Worm (Caenorhabditis elegans) whole organism, L1 larva: ENCODE measurements around the gene tes-1.
A peak's percentile ranks its signal among the peaks of the same experiment; 100 is the strongest.

Source experiments
- aly-2 ChIP-seq: fragments of 150-350 bp; optimal IDR thresholded peaks from 2 replicates; lab custom pipeline; 2014; ENCODE audit warnings: missing biosample characterization, missing genetic modification characterization
- ama-1 ChIP-seq: fragments of 150-350 bp; optimal IDR thresholded peaks from 2 replicates; lab custom pipeline; 2014
- ceh-88 ChIP-seq: fragments of 200-800 bp; sonication (Bioruptor generic); IDR thresholded peaks from 2 replicates; pipeline ENCODE4 v1.3.6; 2022; ENCODE audit warnings: missing genetic modification characterization, missing compliant biosample characterization
- irx-1 ChIP-seq: sonication (generic microtip); optimal IDR thresholded peaks from 2 replicates; lab custom pipeline; 2016; ENCODE audit warnings: missing genetic modification characterization, missing compliant biosample characterization
- lin-35 ChIP-seq, 2 experiments: fragments of 150-350 bp; optimal IDR thresholded peaks; 2 replicates each; lab custom pipeline; 2014; ENCODE audit warnings: missing biosample characterization in 2 of 2, missing genetic modification characterization in 2 of 2, missing genetic modification reagents in 2 of 2
- nhr-11 ChIP-seq: fragments of 150-350 bp; optimal IDR thresholded peaks from 2 replicates; lab custom pipeline; 2014; ENCODE audit warnings: missing biosample characterization, missing genetic modification characterization
- unc-62 ChIP-seq: fragments of 150-350 bp; optimal IDR thresholded peaks from 2 replicates; lab custom pipeline; 2014; ENCODE audit warnings: missing biosample characterization, missing genetic modification reagents, missing genetic modification characterization
- ztf-4 ChIP-seq: fragments of 150-350 bp; optimal IDR thresholded peaks from 2 replicates; lab custom pipeline; 2014; ENCODE audit warnings: missing biosample characterization, missing genetic modification characterization

DNA sequence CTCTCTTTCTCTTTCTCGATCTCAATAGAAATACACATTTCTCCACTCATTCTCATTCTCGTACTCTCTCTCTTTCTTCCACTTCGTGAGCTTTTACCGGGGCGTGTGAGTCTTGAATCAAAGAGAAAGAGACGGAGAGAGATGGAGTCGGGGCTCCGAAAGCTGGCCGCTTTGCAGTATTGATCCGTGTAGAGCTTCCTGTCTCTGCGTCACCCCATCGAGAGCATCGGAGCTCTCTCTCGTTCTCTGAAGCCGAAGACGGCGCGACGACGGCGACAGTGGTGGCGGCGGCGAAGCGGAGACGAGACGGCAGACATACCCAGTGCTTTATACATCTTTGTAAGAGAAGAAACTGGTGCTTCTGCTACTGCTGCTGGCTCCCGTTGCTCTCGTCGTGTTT, 49.2 kb downstream of the tes-1 start:
- TF ChIP-seq irx-1 (tag; lab: Kevin White, UChicago) (peak; percentile 37), nhr-11 (tag; lab: Kevin White, UChicago) (no peak), ceh-88 (GFP tag; lab: Robert Waterston, UW) (no peak), aly-2 (no peak), ama-1 (lab: Kevin White, UChicago) (no peak), ztf-4 (peak; percentile 40), lin-35 (GFP tag; optimal IDR thresholded peaks at IDR 0.05; lab: Kevin White, UChicago) (peak in 1 of 2 experiments; percentile 60), unc-62 (GFP tag; lab: Kevin White, UChicago) (no peak)
